Fruit fly (Drosophila melanogaster) whole organism, embryonic: ENCODE measurements around the gene CG2006.

Source experiments
- CG13894 ChIP-seq: fragments of 200-800 bp; sonication (Bioruptor generic); optimal IDR thresholded peaks from 3 replicates; lab custom pipeline; 2018; ENCODE audit warnings: missing biosample characterization, mild to moderate bottlenecking, missing genetic modification characterization, moderate library complexity
- CG14050 ChIP-seq: fragments of 200-800 bp; sonication (Bioruptor generic); IDR thresholded peaks from 3 replicates; pipeline ENCODE4 v1.3.6; 2022; ENCODE audit warnings: missing biosample characterization, missing genetic modification characterization
- CG33213 ChIP-seq: fragments of 200-800 bp; sonication (Bioruptor generic); optimal IDR thresholded peaks from 3 replicates; lab custom pipeline; 2016; ENCODE audit warnings: missing biosample characterization, missing genetic modification characterization
- CG6854 ChIP-seq: fragments of 200-800 bp; sonication (Bioruptor generic); optimal IDR thresholded peaks from 3 replicates; lab custom pipeline; 2017; ENCODE audit warnings: missing biosample characterization, mild to moderate bottlenecking, missing genetic modification characterization
- Dbx ChIP-seq: fragments of 200-800 bp; sonication (Bioruptor generic); IDR thresholded peaks from 3 replicates; pipeline ENCODE4 v1.3.6; 2022; ENCODE audit warnings: missing biosample characterization, missing genetic modification characterization
- Mad ChIP-seq: fragments of 200-800 bp; sonication (Bioruptor generic); optimal IDR thresholded peaks from 2 replicates; lab custom pipeline; 2016; ENCODE audit warnings: missing biosample characterization, missing genetic modification characterization
- Spps ChIP-seq: fragments of 200-800 bp; sonication (Bioruptor generic); optimal IDR thresholded peaks from 2 replicates; lab custom pipeline; 2018; ENCODE audit warnings: missing biosample characterization, mild to moderate bottlenecking, missing genetic modification characterization
- cg ChIP-seq: fragments of 200-800 bp; sonication (Bioruptor generic); optimal IDR thresholded peaks from 3 replicates; lab custom pipeline; 2019; ENCODE audit warnings: missing biosample characterization, mild to moderate bottlenecking, missing genetic modification characterization, moderate library complexity
- crc ChIP-seq: fragments of 200-800 bp; sonication (Bioruptor generic); optimal IDR thresholded peaks from 2 replicates; lab custom pipeline; 2016; ENCODE audit warnings: missing biosample characterization, missing genetic modification characterization
- da ChIP-seq: fragments of 200-800 bp; sonication (Bioruptor generic); optimal IDR thresholded peaks from 2 replicates; lab custom pipeline; 2016; ENCODE audit warnings: missing biosample characterization, missing genetic modification characterization
- sima ChIP-seq: fragments of 200-800 bp; sonication (Bioruptor generic); optimal IDR thresholded peaks from 2 replicates; lab custom pipeline; 2016; ENCODE audit warnings: missing biosample characterization, missing genetic modification characterization

DNA sequence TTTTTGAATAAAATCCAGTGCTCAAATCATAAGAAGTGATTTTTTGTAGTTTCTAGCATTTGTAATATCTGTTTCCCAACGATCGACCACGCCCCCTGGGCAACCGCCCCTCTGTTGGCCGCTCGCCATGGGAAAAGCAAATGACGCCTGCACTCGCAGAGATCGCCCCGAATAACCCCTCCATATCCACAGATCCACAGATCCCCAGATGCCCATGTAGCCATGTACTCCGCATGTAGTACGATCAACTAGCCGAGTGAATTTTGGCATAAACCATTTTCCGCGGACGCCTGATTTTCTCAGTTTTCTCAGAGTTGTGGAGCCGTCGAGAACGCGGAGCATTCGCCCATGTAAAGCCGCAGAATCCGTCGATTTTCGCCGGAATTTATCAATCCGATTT is 5.2 kb downstream of the CG2006 start, which contains the start of gene FipoQ:
- no peak for TF ChIP-seq da (GFP tag; lab: Kevin White, UChicago)
- no peak for TF ChIP-seq Dbx (GFP tag; lab: Robert Waterston, UW)
- no peak for TF ChIP-seq CG14050 (GFP tag; lab: Robert Waterston, UW)
- TF ChIP-seq Spps (tag; lab: Kevin White, UChicago), result no peak
- no peak for TF ChIP-seq cg (GFP tag; lab: Kevin White, UChicago)
- no peak for TF ChIP-seq sima (GFP tag; lab: Kevin White, UChicago)
- TF ChIP-seq CG6854 (GFP tag; lab: Kevin White, UChicago), result no peak
- TF ChIP-seq crc, result no peak
- no peak for TF ChIP-seq CG33213 (GFP tag; lab: Kevin White, UChicago)
- TF ChIP-seq CG13894 (tag; lab: Kevin White, UChicago), result no peak
- TF ChIP-seq Mad (GFP tag; lab: Kevin White, UChicago), result no peak
